Fruit fly (Drosophila melanogaster) whole organism, embryonic: Measurements from ENCODE around the gene Gcn5.
A peak's percentile ranks its signal among the peaks of the same experiment; 100 is the strongest.

Source experiments
- Atf3 ChIP-seq: fragments of 200-800 bp; sonication (Bioruptor generic); optimal IDR thresholded peaks from 3 replicates; lab custom pipeline; 2016; ENCODE audit warnings: missing biosample characterization, missing genetic modification characterization
- Awh ChIP-seq: fragments of 200-800 bp; sonication (Bioruptor generic); IDR thresholded peaks from 2 replicates; pipeline ENCODE4, ENCODE4 v1.3.6; 2022; ENCODE audit warnings: missing biosample characterization, missing genetic modification characterization
- B-H1 ChIP-seq: fragments of 200-800 bp; sonication (Bioruptor generic); IDR thresholded peaks from 3 replicates; pipeline ENCODE4 v1.3.6; 2022; ENCODE audit warnings: missing biosample characterization, missing genetic modification characterization
- C15 ChIP-seq: fragments of 200-800 bp; sonication (Bioruptor generic); IDR thresholded peaks from 3 replicates; pipeline ENCODE4 v1.3.6; 2022; ENCODE audit warnings: missing biosample characterization, missing genetic modification characterization
- CG12236 ChIP-seq: fragments of 200-800 bp; sonication (Bioruptor generic); optimal IDR thresholded peaks from 2 replicates; lab custom pipeline; 2016; ENCODE audit warnings: missing biosample characterization, missing genetic modification characterization
- CG13296 ChIP-seq: fragments of 200-800 bp; sonication (Bioruptor generic); optimal IDR thresholded peaks from 3 replicates; lab custom pipeline; 2018; ENCODE audit warnings: missing biosample characterization, mild to moderate bottlenecking, missing genetic modification characterization
- CG15514 ChIP-seq: fragments of 200-800 bp; sonication (Bioruptor generic); optimal IDR thresholded peaks from 3 replicates; lab custom pipeline; 2017; ENCODE audit warnings: missing biosample characterization, missing genetic modification characterization, mild to moderate bottlenecking, moderate library complexity, missing genetic modification reagents
- CG18599 ChIP-seq: fragments of 200-800 bp; sonication (Bioruptor generic); optimal IDR thresholded peaks from 3 replicates; lab custom pipeline; 2017; ENCODE audit warnings: missing biosample characterization, missing genetic modification characterization, mild to moderate bottlenecking, moderate library complexity, missing genetic modification reagents
- CG2129 ChIP-seq: fragments of 200-800 bp; sonication (Bioruptor generic); IDR thresholded peaks from 2 replicates; pipeline ENCODE4 v1.3.6; 2022; ENCODE audit warnings: missing biosample characterization, missing genetic modification characterization; ENCODE audit not compliant: partially characterized antibody
- CG31388 ChIP-seq: fragments of 200-800 bp; sonication (Bioruptor generic); optimal IDR thresholded peaks from 2 replicates; lab custom pipeline; 2016; ENCODE audit warnings: missing biosample characterization, missing genetic modification characterization
- CG34376 ChIP-seq: fragments of 200-800 bp; sonication (Bioruptor generic); optimal IDR thresholded peaks from 2 replicates; lab custom pipeline; 2018; ENCODE audit warnings: missing biosample characterization, mild to moderate bottlenecking, missing genetic modification characterization
- CG4360 ChIP-seq: fragments of 200-800 bp; sonication (Bioruptor generic); IDR thresholded peaks from 2 replicates; pipeline ENCODE4 v1.3.6; 2022; ENCODE audit warnings: missing biosample characterization, missing genetic modification characterization
- CG4707 ChIP-seq: fragments of 200-800 bp; sonication (Bioruptor generic); optimal IDR thresholded peaks from 2 replicates; lab custom pipeline; 2018; ENCODE audit warnings: missing biosample characterization, mild to moderate bottlenecking, missing genetic modification characterization, moderate library complexity
- CG6175 ChIP-seq: fragments of 200-800 bp; sonication (Bioruptor generic); IDR thresholded peaks from 3 replicates; pipeline ENCODE4 v1.3.6; 2022; ENCODE audit warnings: missing biosample characterization, missing genetic modification characterization
- CG6683 ChIP-seq: fragments of 200-800 bp; sonication (Bioruptor generic); optimal IDR thresholded peaks from 2 replicates; lab custom pipeline; 2017; ENCODE audit warnings: missing biosample characterization, mild to moderate bottlenecking, missing genetic modification characterization, missing genetic modification reagents
- CG6791 ChIP-seq: fragments of 200-800 bp; sonication (Bioruptor generic); IDR thresholded peaks from 3 replicates; pipeline ENCODE4 v1.3.6; 2022; ENCODE audit warnings: missing biosample characterization, missing genetic modification characterization; ENCODE audit not compliant: partially characterized antibody
- CG6813 ChIP-seq: fragments of 200-800 bp; sonication (Bioruptor generic); optimal IDR thresholded peaks from 2 replicates; lab custom pipeline; 2017; ENCODE audit warnings: missing biosample characterization, missing genetic modification characterization, mild to moderate bottlenecking, moderate library complexity, missing genetic modification reagents
- CG7987 ChIP-seq: fragments of 200-800 bp; sonication (Bioruptor generic); optimal IDR thresholded peaks from 2 replicates; lab custom pipeline; 2018; ENCODE audit warnings: missing biosample characterization, mild to moderate bottlenecking, missing genetic modification characterization, moderate library complexity
- Dp ChIP-seq: fragments of 200-800 bp; sonication (Bioruptor generic); optimal IDR thresholded peaks from 2 replicates; lab custom pipeline; 2018; ENCODE audit warnings: missing biosample characterization, mild to moderate bottlenecking, missing genetic modification characterization, moderate library complexity
- E2f2 ChIP-seq: fragments of 200-800 bp; sonication (Bioruptor generic); IDR thresholded peaks from 2 replicates; pipeline ENCODE4 v1.3.6; 2022; ENCODE audit warnings: missing biosample characterization, missing genetic modification characterization
- Elba2 ChIP-seq: fragments of 200-800 bp; sonication (Bioruptor generic); optimal IDR thresholded peaks from 3 replicates; lab custom pipeline; 2016; ENCODE audit warnings: missing biosample characterization, missing genetic modification characterization
- Ets97D ChIP-seq: fragments of 200-800 bp; sonication (Bioruptor generic); optimal IDR thresholded peaks from 3 replicates; lab custom pipeline; 2016; ENCODE audit warnings: missing biosample characterization, missing genetic modification characterization
- Fer1 ChIP-seq: fragments of 200-800 bp; sonication (Bioruptor generic); optimal IDR thresholded peaks from 2 replicates; lab custom pipeline; 2017; ENCODE audit warnings: missing biosample characterization, mild to moderate bottlenecking, missing genetic modification characterization
- HLHmδ ChIP-seq: fragments of 200-800 bp; sonication (Bioruptor generic); optimal IDR thresholded peaks from 2 replicates; lab custom pipeline; 2018; ENCODE audit warnings: missing biosample characterization, mild to moderate bottlenecking, missing genetic modification characterization, moderate library complexity
- MESR4 ChIP-seq: fragments of 200-800 bp; sonication (Bioruptor generic); optimal IDR thresholded peaks from 2 replicates; lab custom pipeline; 2018; ENCODE audit warnings: missing biosample characterization, mild to moderate bottlenecking, missing genetic modification characterization, moderate library complexity
- Med ChIP-seq: fragments of 200-800 bp; sonication (Bioruptor generic); peaks from one replicate; lab custom pipeline; 2016; ENCODE audit warnings: missing biosample characterization, missing genetic modification characterization, mild to moderate bottlenecking, inconsistent platforms, moderate library complexity
- Rfx ChIP-seq: fragments of 200-800 bp; sonication (Bioruptor generic); IDR thresholded peaks from 2 replicates; pipeline ENCODE4 v1.3.6; 2022; ENCODE audit warnings: missing biosample characterization, missing genetic modification characterization
- Side ChIP-seq: fragments of 200-800 bp; sonication (Bioruptor generic); optimal IDR thresholded peaks from 2 replicates; lab custom pipeline; 2016; ENCODE audit warnings: missing biosample characterization, missing genetic modification characterization
- ci ChIP-seq: fragments of 200-800 bp; sonication (Bioruptor generic); IDR thresholded peaks from 3 replicates; pipeline ENCODE4 v1.3.6; 2022; ENCODE audit warnings: missing biosample characterization, missing genetic modification characterization
- corto ChIP-seq: fragments of 200-800 bp; sonication (Bioruptor generic); optimal IDR thresholded peaks from 2 replicates; lab custom pipeline; 2016; ENCODE audit warnings: missing biosample characterization, mild to moderate bottlenecking, missing genetic modification characterization, moderate library complexity
- dm ChIP-seq: fragments of 200-800 bp; sonication (Bioruptor generic); optimal IDR thresholded peaks from 3 replicates; lab custom pipeline; 2016; ENCODE audit warnings: missing biosample characterization, missing genetic modification characterization
- dpn ChIP-seq, 2 experiments: fragments of 200-800 bp; sonication (Bioruptor generic); optimal IDR thresholded peaks; 3 replicates each; lab custom pipeline; 2016; ENCODE audit warnings: missing biosample characterization in 2 of 2, missing genetic modification characterization in 2 of 2
- her ChIP-seq: fragments of 200-800 bp; sonication (Bioruptor generic); optimal IDR thresholded peaks from 2 replicates; lab custom pipeline; 2016; ENCODE audit warnings: missing biosample characterization, missing genetic modification characterization
- hth ChIP-seq: fragments of >200 bp; optimal IDR thresholded peaks from 2 replicates; lab custom pipeline; 2017; ENCODE audit warnings: inconsistent platforms
- lov ChIP-seq, 2 experiments: fragments of 200-800 bp in 1 of 2; fragments of >200 bp in 1 of 2; sonication (Bioruptor generic) in 1 of 2; IDR thresholded peaks in 1 of 2; optimal IDR thresholded peaks in 1 of 2; 2 replicates in 1 of 2; 3 replicates in 1 of 2; pipeline versions ENCODE4 v1.3.6 to Lab custom; 2017 to 2022; ENCODE audit warnings: missing biosample characterization in 1 of 2, missing genetic modification characterization in 1 of 2
- pb ChIP-seq: fragments of 200-800 bp; sonication (Bioruptor generic); optimal IDR thresholded peaks from 3 replicates; lab custom pipeline; 2016; ENCODE audit warnings: missing biosample characterization, missing genetic modification characterization
- sens ChIP-seq: fragments of 200-800 bp; sonication (Bioruptor generic); peaks from one replicate; lab custom pipeline; 2016; ENCODE audit warnings: missing biosample characterization, missing genetic modification characterization

The Gcn5 gene

DNA sequence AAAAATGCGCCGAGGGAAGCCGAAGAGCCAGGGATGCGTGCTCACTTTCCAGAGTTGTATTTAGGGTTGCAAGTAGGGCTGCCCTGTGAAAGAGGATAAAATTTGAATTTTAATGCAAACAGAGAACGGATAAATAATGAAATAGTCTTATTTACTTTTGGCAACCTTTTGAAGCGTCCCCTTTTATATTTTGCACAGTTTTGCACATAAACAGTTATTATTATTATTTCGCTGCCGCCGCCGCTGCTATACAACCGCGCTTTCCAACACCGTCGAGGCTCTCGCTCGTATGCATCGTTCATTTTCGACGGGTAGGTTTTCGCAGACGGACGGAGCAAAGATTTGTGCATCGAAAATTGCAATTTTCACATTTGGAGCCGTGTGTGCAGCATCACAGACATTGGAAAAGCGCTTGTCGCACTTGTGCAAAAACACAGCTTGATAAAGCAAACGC lies 9.0 kb downstream of the Gcn5 start, which contains the start of the genes sti and tral (continued):
- TF ChIP-seq dm (GFP tag; lab: Kevin White, UChicago), result peak; percentile 87
- TF ChIP-seq CG2129 (GFP tag; lab: Robert Waterston, UW), result no peak
- peak; percentile 87 for TF ChIP-seq CG12236
- TF ChIP-seq Dp, result peak; percentile 96
- peak; percentile 87 for TF ChIP-seq her (GFP tag; lab: Kevin White, UChicago)
- peak; percentile 92 for TF ChIP-seq Fer1 (GFP tag; lab: Kevin White, UChicago)
- TF ChIP-seq Atf3 (GFP tag; lab: Kevin White, UChicago), result peak; percentile 90
- TF ChIP-seq Elba2 (GFP tag; lab: Kevin White, UChicago), result peak; percentile 65
- TF ChIP-seq hth, result no peak
- TF ChIP-seq CG6175, result peak; percentile 78
- TF ChIP-seq CG31388 (GFP tag; lab: Kevin White, UChicago), result peak; percentile 86
- TF ChIP-seq dpn (GFP tag; optimal IDR thresholded peaks at IDR 0.05; lab: Kevin White, UChicago), result peak; percentile 93 to 96

DNA sequence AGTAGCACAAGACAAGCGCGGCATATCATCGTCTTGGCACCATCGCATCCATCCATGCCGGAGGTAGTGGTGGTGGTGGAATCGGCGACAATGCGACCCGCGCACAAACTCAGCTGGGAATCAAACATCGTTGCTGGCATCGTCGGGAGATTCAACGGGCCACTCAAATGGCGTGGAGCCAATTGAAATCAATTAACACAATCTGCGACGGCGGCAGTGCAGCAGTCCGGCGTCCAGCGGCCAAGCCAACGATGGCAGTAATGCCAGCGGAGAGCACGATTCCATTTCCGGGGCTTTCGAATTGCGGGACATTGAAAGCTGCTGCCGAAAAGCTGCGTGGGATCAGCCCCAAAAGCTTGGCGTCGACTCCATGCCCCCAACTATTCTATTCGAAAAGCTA lies 16.2 kb downstream of the Gcn5 start, which contains the start of gene CG10654:
CG10654 (minus strand) TSS at position 270 of the 400 bp plus-strand sequence.
- TF ChIP-seq Ets97D (GFP tag; lab: Kevin White, UChicago) (peak; percentile 38), MESR4 (GFP tag; lab: Kevin White, UChicago) (peak; percentile 7), C15 (GFP tag; lab: Robert Waterston, UW) (no peak), CG4707 (GFP tag; lab: Kevin White, UChicago) (no peak), CG34376 (GFP tag; lab: Kevin White, UChicago) (peak; percentile 45), ci (GFP tag; lab: Robert Waterston, UW) (peak; percentile 60; the same call in 2 of the 3 replicates), HLHmδ (GFP tag; lab: Kevin White, UChicago) (no peak), Fer1 (GFP tag; lab: Kevin White, UChicago) (peak; percentile 41), CG6683 (GFP tag; lab: Kevin White, UChicago) (peak; percentile 4), CG13296 (GFP tag; lab: Kevin White, UChicago) (peak; percentile 15), Awh (GFP tag; lab: Robert Waterston, UW) (0 out of 2 replicates have a peak, but pooled peaks have one; percentile 11), pb (peak; percentile 9), CG6791 (GFP tag; lab: Robert Waterston, UW) (0 out of 3 replicates have a peak, but pooled peaks have one; percentile 38), CG18599 (GFP tag; lab: Kevin White, UChicago) (peak; percentile 37), corto (GFP tag; lab: Kevin White, UChicago) (no peak), CG4360 (GFP tag; lab: Robert Waterston, UW) (no peak), Med (GFP tag; lab: Kevin White, UChicago) (peak; percentile 70), sens (GFP tag; lab: Kevin White, UChicago) (peak; percentile 51), CG7987 (GFP tag; lab: Kevin White, UChicago) (peak; percentile 33), Side (GFP tag; lab: Kevin White, UChicago) (no peak), CG6813 (GFP tag; lab: Kevin White, UChicago) (no peak), Rfx (GFP tag; lab: Robert Waterston, UW) (0 out of 2 replicates have a peak, but pooled peaks have one; percentile 18), B-H1 (GFP tag; lab: Robert Waterston, UW) (no peak), E2f2 (GFP tag; lab: Robert Waterston, UW) (peak; percentile 10; the same call in 1 of the 2 replicates), lov (optimal IDR thresholded peaks at IDR 0.05; lab: Kevin White, UChicago) (no peak), lov (GFP tag; IDR thresholded peaks at IDR 0.05; lab: Robert Waterston, UW) (no peak), CG15514 (GFP tag; lab: Kevin White, UChicago) (peak; percentile 28), CG6175 (peak; percentile 14; the same call in 1 of the 3 replicates)
